Worm (Caenorhabditis elegans) whole organism, mixed stage, embryonic: ENCODE data around the gene F59B2.14.

Source experiments
- M03D4.4 ChIP-seq: sonication (generic microtip); optimal IDR thresholded peaks from 2 replicates; lab custom pipeline; 2017; ENCODE audit warnings: mild to moderate bottlenecking, missing genetic modification characterization, missing compliant biosample characterization
- ceh-39 ChIP-seq: fragments of 150-350 bp; optimal IDR thresholded peaks from 2 replicates; lab custom pipeline; 2014; ENCODE audit warnings: missing biosample characterization, missing genetic modification characterization
- ceh-43 ChIP-seq: fragments of 200-800 bp; sonication (Bioruptor generic); optimal IDR thresholded peaks from 2 replicates; lab custom pipeline; 2018; ENCODE audit warnings: mild to moderate bottlenecking, missing genetic modification characterization, moderate library complexity, missing compliant biosample characterization
- ceh-83 ChIP-seq: fragments of 200-800 bp; sonication (Bioruptor generic); optimal IDR thresholded peaks from 2 replicates; lab custom pipeline; 2018; ENCODE audit warnings: mild to moderate bottlenecking, missing genetic modification characterization, missing compliant biosample characterization
- ces-1 ChIP-seq: fragments of 150-350 bp; optimal IDR thresholded peaks from 2 replicates; lab custom pipeline; 2014; ENCODE audit warnings: missing biosample characterization, missing genetic modification reagents, missing genetic modification characterization
- elt-1 ChIP-seq: sonication (generic microtip); optimal IDR thresholded peaks from 2 replicates; lab custom pipeline; 2017; ENCODE audit warnings: missing genetic modification characterization, mild to moderate bottlenecking, missing compliant biosample characterization, antibody characterized with exemption, moderate library complexity, borderline replicate concordance; ENCODE audit not compliant: insufficient read depth
- elt-3 ChIP-seq: fragments of 150-350 bp; optimal IDR thresholded peaks from 2 replicates; lab custom pipeline; 2014; ENCODE audit warnings: missing biosample characterization, missing genetic modification characterization
- flh-1 ChIP-seq: fragments of 200-800 bp; sonication (Bioruptor generic); optimal IDR thresholded peaks from 2 replicates; lab custom pipeline; 2018; ENCODE audit warnings: mild to moderate bottlenecking, missing genetic modification characterization, moderate library complexity, missing compliant biosample characterization
- ham-2 ChIP-seq: fragments of 200-800 bp; sonication (Bioruptor generic); optimal IDR thresholded peaks from 2 replicates; lab custom pipeline; 2018; ENCODE audit warnings: mild to moderate bottlenecking, missing genetic modification characterization, missing compliant biosample characterization
- hlh-1 ChIP-seq: fragments of 150-350 bp; optimal IDR thresholded peaks from 2 replicates; lab custom pipeline; 2014; ENCODE audit warnings: missing biosample characterization, missing genetic modification reagents, missing genetic modification characterization
- lin-13 ChIP-seq: fragments of 150-350 bp; optimal IDR thresholded peaks from 2 replicates; lab custom pipeline; 2014; ENCODE audit warnings: missing biosample characterization, missing genetic modification characterization
- lsy-2 ChIP-seq: fragments of 150-350 bp; optimal IDR thresholded peaks from 2 replicates; lab custom pipeline; 2014; ENCODE audit warnings: missing biosample characterization, missing genetic modification characterization
- mab-5 ChIP-seq: fragments of 150-350 bp; optimal IDR thresholded peaks from 2 replicates; lab custom pipeline; 2014; ENCODE audit warnings: missing biosample characterization, missing genetic modification characterization
- mep-1 ChIP-seq: fragments of 150-350 bp; optimal IDR thresholded peaks from 2 replicates; lab custom pipeline; 2017; ENCODE audit warnings: missing biosample characterization, missing genetic modification reagents, missing genetic modification characterization, inconsistent platforms
- nhr-2 ChIP-seq: fragments of 150-350 bp; optimal IDR thresholded peaks from 2 replicates; lab custom pipeline; 2014; ENCODE audit warnings: missing biosample characterization, missing genetic modification characterization
- nhr-237 ChIP-seq: fragments of 150-350 bp; optimal IDR thresholded peaks from 2 replicates; lab custom pipeline; 2014; ENCODE audit warnings: missing biosample characterization, missing genetic modification characterization
- nhr-28 ChIP-seq: fragments of 150-350 bp; optimal IDR thresholded peaks from 2 replicates; lab custom pipeline; 2014; ENCODE audit warnings: missing biosample characterization, missing genetic modification characterization
- nhr-76 ChIP-seq: sonication (generic microtip); optimal IDR thresholded peaks from 2 replicates; lab custom pipeline; 2017; ENCODE audit warnings: missing biosample characterization, missing genetic modification characterization
- pha-4 ChIP-seq: fragments of 150-350 bp; optimal IDR thresholded peaks from 2 replicates; lab custom pipeline; 2018; ENCODE audit warnings: missing biosample characterization, missing genetic modification reagents, missing genetic modification characterization
- sem-2 ChIP-seq: fragments of 200-800 bp; sonication (Bioruptor generic); optimal IDR thresholded peaks from 2 replicates; lab custom pipeline; 2018; ENCODE audit warnings: mild to moderate bottlenecking, missing genetic modification characterization, missing compliant biosample characterization
- sptf-1 ChIP-seq: sonication (generic microtip); optimal IDR thresholded peaks from 2 replicates; lab custom pipeline; 2017; ENCODE audit warnings: mild to moderate bottlenecking, missing genetic modification characterization, moderate library complexity, missing compliant biosample characterization
- tbx-8 ChIP-seq: fragments of 200-800 bp; sonication (Bioruptor generic); optimal IDR thresholded peaks from 2 replicates; lab custom pipeline; 2018; ENCODE audit warnings: mild to moderate bottlenecking, missing genetic modification characterization, moderate library complexity, missing compliant biosample characterization
- unc-120 ChIP-seq: sonication (generic microtip); optimal IDR thresholded peaks from 2 replicates; lab custom pipeline; 2017; ENCODE audit warnings: missing genetic modification characterization, missing compliant biosample characterization; ENCODE audit not compliant: poor library complexity, severe bottlenecking
- unc-39 ChIP-seq: fragments of 150-350 bp; optimal IDR thresholded peaks from 2 replicates; lab custom pipeline; 2014; ENCODE audit warnings: missing biosample characterization, missing genetic modification characterization
- unc-62 ChIP-seq: fragments of 150-350 bp; optimal IDR thresholded peaks from 2 replicates; lab custom pipeline; 2014; ENCODE audit warnings: missing biosample characterization, missing genetic modification reagents, missing genetic modification characterization
- zip-8 ChIP-seq: fragments of 150-350 bp; optimal IDR thresholded peaks from 2 replicates; lab custom pipeline; 2014; ENCODE audit warnings: missing biosample characterization, missing genetic modification characterization
- ztf-11 ChIP-seq: fragments of 150-350 bp; optimal IDR thresholded peaks from 2 replicates; lab custom pipeline; 2014; ENCODE audit warnings: missing biosample characterization, missing genetic modification characterization

F59B2.14 gene

ce11 chrIII:9034133-9034532 lies 11.7 kb upstream of the F59B2.14 start:
- no peak for TF ChIP-seq nhr-76 (tag; lab: Kevin White, UChicago)
- TF ChIP-seq lsy-2 (tag; lab: Kevin White, UChicago), result no peak
- peak; percentile 24 for TF ChIP-seq zip-8 (tag; lab: Kevin White, UChicago)

- TF ChIP-seq pha-4 (tag; lab: Kevin White, UChicago) (no peak), sptf-1 (tag; lab: Kevin White, UChicago) (no peak), hlh-1 (no peak), unc-39 (tag; lab: Kevin White, UChicago) (no peak), nhr-76 (tag; lab: Kevin White, UChicago) (no peak), unc-62 (GFP tag; lab: Kevin White, UChicago) (no peak), zip-8 (tag; lab: Kevin White, UChicago) (no peak), unc-120 (no peak)
These were observed 8.4 kb upstream of the F59B2.14 start for ce11 chrIII:9030818-9031217.

- TF ChIP-seq nhr-28 (tag; lab: Kevin White, UChicago) (no peak), ceh-39 (no peak), sptf-1 (tag; lab: Kevin White, UChicago) (no peak), tbx-8 (GFP tag; lab: Kevin White, UChicago) (no peak), zip-8 (tag; lab: Kevin White, UChicago) (no peak), elt-1 (tag; lab: Kevin White, UChicago) (no peak), unc-120 (no peak), mep-1 (no peak), unc-39 (tag; lab: Kevin White, UChicago) (no peak), nhr-237 (tag; lab: Kevin White, UChicago) (no peak), ham-2 (GFP tag; lab: Kevin White, UChicago) (no peak), mab-5 (tag; lab: Kevin White, UChicago) (no peak), M03D4.4 (tag; lab: Kevin White, UChicago) (no peak), nhr-2 (tag; lab: Kevin White, UChicago) (no peak), pha-4 (tag; lab: Kevin White, UChicago) (no peak), ceh-83 (no peak), ztf-11 (tag; lab: Kevin White, UChicago) (no peak), nhr-76 (tag; lab: Kevin White, UChicago) (no peak), elt-3 (no peak), unc-62 (GFP tag; lab: Kevin White, UChicago) (no peak)
These were observed 4.5 kb upstream of the F59B2.14 start, which contains the start of gene F59B2.13 for ce11 chrIII:9026951-9027350. Gene F59B2.13 (minus strand): TSS chrIII:9027051.

ce11 chrIII:9023601-9024000 lies 1.2 kb upstream of the F59B2.14 start:
- TF ChIP-seq hlh-1, result no peak

ce11 chrIII:9017181-9017651 lies 5.2 kb downstream of the F59B2.14 start, which contains the start of gene F59B2.12:
Gene F59B2.12 (plus strand): TSS chrIII:9017601.
- no peak for TF ChIP-seq unc-39 (tag; lab: Kevin White, UChicago)
- no peak for TF ChIP-seq tbx-8 (GFP tag; lab: Kevin White, UChicago)
- TF ChIP-seq elt-1 (tag; lab: Kevin White, UChicago), result no peak
- TF ChIP-seq elt-3, result no peak
- TF ChIP-seq ceh-43 (GFP tag; lab: Kevin White, UChicago), result no peak
- no peak for TF ChIP-seq ces-1
- TF ChIP-seq ztf-11 (tag; lab: Kevin White, UChicago), result no peak
- TF ChIP-seq flh-1 (GFP tag; lab: Kevin White, UChicago), result no peak
- no peak for TF ChIP-seq mab-5 (tag; lab: Kevin White, UChicago)
- TF ChIP-seq sem-2 (GFP tag; lab: Kevin White, UChicago), result no peak

ce11 chrIII:9012309-9012708 lies 10.1 kb downstream of the F59B2.14 start, which contains the start of gene F59B2.9:
Gene F59B2.9 (minus strand): TSS chrIII:9012409.
- TF ChIP-seq hlh-1 (no peak), unc-62 (GFP tag; lab: Kevin White, UChicago) (no peak), ham-2 (GFP tag; lab: Kevin White, UChicago) (no peak), sptf-1 (tag; lab: Kevin White, UChicago) (no peak), elt-1 (tag; lab: Kevin White, UChicago) (no peak), M03D4.4 (tag; lab: Kevin White, UChicago) (no peak), lin-13 (tag; lab: Kevin White, UChicago) (no peak)
